Worm (Caenorhabditis elegans) whole organism, young adult: ENCODE data around the gene R148.8.
A peak's percentile ranks its signal among the peaks of the same experiment; 100 is the strongest.

Experiments
- B0336.3 ChIP-seq: fragments of 200-800 bp; sonication (Bioruptor generic); IDR thresholded peaks from 2 replicates; pipeline ENCODE4 v1.3.6; 2022; ENCODE audit warnings: missing genetic modification characterization, missing compliant biosample characterization
- C17E4.6 ChIP-seq: fragments of 200-800 bp; sonication (Bioruptor generic); IDR thresholded peaks from 2 replicates; pipeline ENCODE4 v1.3.6; 2022; ENCODE audit warnings: missing genetic modification reagents, missing genetic modification characterization, missing compliant biosample characterization
- F10E7.11 ChIP-seq: sonication (generic microtip); optimal IDR thresholded peaks from 2 replicates; lab custom pipeline; 2017; ENCODE audit warnings: mild to moderate bottlenecking, missing genetic modification characterization, moderate library complexity, missing compliant biosample characterization
- F33H1.4 ChIP-seq: fragments of 200-800 bp; sonication (Bioruptor generic); IDR thresholded peaks from 2 replicates; pipeline ENCODE4 v1.3.6; 2022; ENCODE audit warnings: missing genetic modification reagents, missing genetic modification characterization, missing compliant biosample characterization
- F37B4.10 ChIP-seq: fragments of 200-800 bp; sonication (Bioruptor generic); IDR thresholded peaks from 2 replicates; pipeline ENCODE4 v1.3.6; 2022; ENCODE audit warnings: missing genetic modification characterization, missing compliant biosample characterization
- F49E8.2 ChIP-seq: sonication (generic microtip); optimal IDR thresholded peaks from 3 replicates; lab custom pipeline; 2017; ENCODE audit warnings: missing genetic modification characterization, mild to moderate bottlenecking, missing compliant biosample characterization, antibody characterized with exemption, moderate library complexity; ENCODE audit not compliant: insufficient read depth
- F52B5.7 ChIP-seq: sonication (generic microtip); optimal IDR thresholded peaks from 2 replicates; lab custom pipeline; 2016; ENCODE audit warnings: mild to moderate bottlenecking, missing genetic modification characterization, missing compliant biosample characterization
- F55B11.4 ChIP-seq: sonication (generic microtip); optimal IDR thresholded peaks from 2 replicates; lab custom pipeline; 2016; ENCODE audit warnings: missing compliant biosample characterization, missing genetic modification characterization, borderline replicate concordance; ENCODE audit not compliant: insufficient read depth
- F57A8.1 ChIP-seq: fragments of 200-800 bp; sonication (Bioruptor generic); optimal IDR thresholded peaks from 2 replicates; lab custom pipeline; 2018; ENCODE audit warnings: mild to moderate bottlenecking, missing genetic modification characterization, moderate library complexity, missing compliant biosample characterization
- T26A5.8 ChIP-seq: sonication (generic microtip); optimal IDR thresholded peaks from 2 replicates; lab custom pipeline; 2016; ENCODE audit warnings: missing genetic modification characterization, missing compliant biosample characterization
- Y53G8AR.9 ChIP-seq: fragments of 200-800 bp; sonication (Bioruptor generic); conservative IDR thresholded peaks from 2 replicates; pipeline ENCODE4 v1.3.6; 2022; ENCODE audit warnings: missing genetic modification reagents, missing genetic modification characterization, missing compliant biosample characterization
- ZK185.1 ChIP-seq: sonication (generic microtip); optimal IDR thresholded peaks from 2 replicates; lab custom pipeline; 2016; ENCODE audit warnings: mild to moderate bottlenecking, missing genetic modification characterization, missing compliant biosample characterization; ENCODE audit not compliant: poor library complexity, severe bottlenecking
- aptf-2 ChIP-seq: fragments of 200-800 bp; sonication (Bioruptor generic); conservative IDR thresholded peaks from 2 replicates; pipeline ENCODE4 v1.3.6; 2022; ENCODE audit warnings: missing genetic modification reagents, missing genetic modification characterization, missing compliant biosample characterization
- atf-7 ChIP-seq: sonication (generic microtip); optimal IDR thresholded peaks from 2 replicates; lab custom pipeline; 2017; ENCODE audit warnings: mild to moderate bottlenecking, missing genetic modification characterization, missing compliant biosample characterization
- attf-5 ChIP-seq: fragments of 200-800 bp; sonication (Bioruptor generic); optimal IDR thresholded peaks from 2 replicates; lab custom pipeline; 2018; ENCODE audit warnings: mild to moderate bottlenecking, missing genetic modification characterization, missing compliant biosample characterization
- attf-6 ChIP-seq: fragments of 200-800 bp; sonication (Bioruptor generic); IDR thresholded peaks from 2 replicates; pipeline ENCODE4 v1.3.6; 2022; ENCODE audit warnings: missing genetic modification reagents, missing genetic modification characterization, missing compliant biosample characterization
- cebp-2 ChIP-seq: fragments of 200-800 bp; sonication (Bioruptor generic); IDR thresholded peaks from 2 replicates; pipeline ENCODE4 v1.3.6; 2022; ENCODE audit warnings: missing genetic modification characterization, missing compliant biosample characterization
- ceh-27 ChIP-seq: fragments of 200-800 bp; sonication (Bioruptor generic); optimal IDR thresholded peaks from 2 replicates; lab custom pipeline; 2018; ENCODE audit warnings: mild to moderate bottlenecking, missing genetic modification characterization, moderate library complexity, missing compliant biosample characterization
- ceh-91 ChIP-seq: fragments of 200-800 bp; sonication (Bioruptor generic); IDR thresholded peaks from 2 replicates; pipeline ENCODE4 v1.3.6; 2022; ENCODE audit warnings: missing genetic modification reagents, missing genetic modification characterization, missing compliant biosample characterization
- chd-7 ChIP-seq: sonication (generic microtip); optimal IDR thresholded peaks from 2 replicates; lab custom pipeline; 2016; ENCODE audit warnings: mild to moderate bottlenecking, missing genetic modification characterization, moderate library complexity, missing compliant biosample characterization
- dox-1 ChIP-seq: fragments of 200-800 bp; sonication (Bioruptor generic); IDR thresholded peaks from 2 replicates; pipeline ENCODE4 v1.3.6; 2022; ENCODE audit warnings: missing genetic modification reagents, missing genetic modification characterization, missing compliant biosample characterization
- efl-1 ChIP-seq: fragments of 150-350 bp; optimal IDR thresholded peaks from 2 replicates; lab custom pipeline; 2014; ENCODE audit warnings: missing biosample characterization, missing genetic modification reagents, missing genetic modification characterization
- egl-44 ChIP-seq: fragments of 200-800 bp; sonication (Bioruptor generic); IDR thresholded peaks from 2 replicates; pipeline ENCODE4 v1.3.6; 2022; ENCODE audit warnings: missing genetic modification reagents, missing genetic modification characterization, missing compliant biosample characterization
- gei-17 ChIP-seq: fragments of 200-800 bp; sonication (Bioruptor generic); optimal IDR thresholded peaks from 2 replicates; lab custom pipeline; 2018; ENCODE audit warnings: mild to moderate bottlenecking, missing genetic modification characterization, missing compliant biosample characterization
- him-1 ChIP-seq: sonication (generic microtip); optimal IDR thresholded peaks from 2 replicates; lab custom pipeline; 2016; ENCODE audit warnings: missing genotype, missing genetic modification reagents, missing genetic modification characterization, missing compliant biosample characterization
- hlh-12 ChIP-seq: sonication (generic microtip); optimal IDR thresholded peaks from 2 replicates; lab custom pipeline; 2016; ENCODE audit warnings: missing genetic modification characterization, missing compliant biosample characterization
- hmg-1.2 ChIP-seq: fragments of 200-800 bp; sonication (Bioruptor generic); IDR thresholded peaks from 2 replicates; pipeline ENCODE4 v1.3.6; 2022; ENCODE audit warnings: missing genetic modification reagents, missing genetic modification characterization, missing compliant biosample characterization
- hsf-1 ChIP-seq: fragments of 200-800 bp; sonication (Bioruptor generic); IDR thresholded peaks from 2 replicates; pipeline ENCODE4 v1.3.6; 2022; ENCODE audit warnings: missing genetic modification reagents, missing genetic modification characterization, missing compliant biosample characterization
- lag-1 ChIP-seq: fragments of 200-800 bp; sonication (Bioruptor generic); IDR thresholded peaks from 2 replicates; pipeline ENCODE4 v1.3.6; 2022; ENCODE audit warnings: missing genetic modification reagents, missing genetic modification characterization, missing compliant biosample characterization
- let-607 ChIP-seq, 2 experiments: fragments of 200-800 bp in 1 of 2; sonication (Bioruptor generic) in 1 of 2; sonication (generic microtip) in 1 of 2; optimal IDR thresholded peaks; 2 replicates each; lab custom pipeline; 2016 to 2018; ENCODE audit warnings: mild to moderate bottlenecking in 2 of 2, missing compliant biosample characterization in 2 of 2, missing genetic modification characterization in 2 of 2, moderate library complexity in 2 of 2, missing genotype in 1 of 2
- lin-35 ChIP-seq, 3 experiments: fragments of 150-350 bp in 2 of 3; sonication (generic microtip) in 1 of 3; optimal IDR thresholded peaks; 2 replicates each; lab custom pipeline; 2014 to 2018; ENCODE audit warnings: missing biosample characterization in 3 of 3, missing genetic modification characterization in 3 of 3, missing genetic modification reagents in 3 of 3
- lin-54 ChIP-seq: fragments of 200-800 bp; sonication (Bioruptor generic); optimal IDR thresholded peaks from 2 replicates; lab custom pipeline; 2018; ENCODE audit warnings: mild to moderate bottlenecking, missing genetic modification characterization, missing compliant biosample characterization
- lsl-1 ChIP-seq: fragments of 200-800 bp; sonication (Bioruptor generic); optimal IDR thresholded peaks from 2 replicates; lab custom pipeline; 2018; ENCODE audit warnings: mild to moderate bottlenecking, missing genetic modification characterization, moderate library complexity, missing compliant biosample characterization
- lsy-27 ChIP-seq: sonication (generic microtip); optimal IDR thresholded peaks from 2 replicates; lab custom pipeline; 2017; ENCODE audit warnings: missing genetic modification characterization, mild to moderate bottlenecking, missing compliant biosample characterization, antibody characterized with exemption, missing genotype, borderline replicate concordance; ENCODE audit not compliant: insufficient read depth
- madf-6 ChIP-seq: fragments of 200-800 bp; sonication (Bioruptor generic); IDR thresholded peaks from 2 replicates; pipeline ENCODE4 v1.3.6; 2022; ENCODE audit warnings: missing genetic modification reagents, missing genetic modification characterization, missing compliant biosample characterization
- mes-4 ChIP-seq: sonication (generic microtip); optimal IDR thresholded peaks from 2 replicates; lab custom pipeline; 2016; ENCODE audit warnings: missing genotype, missing genetic modification characterization, missing compliant biosample characterization
- nhr-120 ChIP-seq: fragments of 200-800 bp; sonication (Bioruptor generic); IDR thresholded peaks from 2 replicates; pipeline ENCODE4 v1.3.6; 2022; ENCODE audit warnings: missing genetic modification characterization, missing compliant biosample characterization
- nhr-179 ChIP-seq: sonication (generic microtip); optimal IDR thresholded peaks from 2 replicates; lab custom pipeline; 2016; ENCODE audit warnings: mild to moderate bottlenecking, missing genetic modification characterization, missing compliant biosample characterization
- sdz-38 ChIP-seq: sonication (generic microtip); optimal IDR thresholded peaks from 2 replicates; lab custom pipeline; 2016; ENCODE audit warnings: missing genotype, missing genetic modification characterization, missing compliant biosample characterization
- snpc-1.1 ChIP-seq: sonication (generic microtip); optimal IDR thresholded peaks from 2 replicates; lab custom pipeline; 2017; ENCODE audit warnings: missing genetic modification characterization, mild to moderate bottlenecking, missing compliant biosample characterization, antibody characterized with exemption, moderate library complexity, missing genotype, missing genetic modification reagents; ENCODE audit not compliant: insufficient read depth
- snpc-4 ChIP-seq, 5 experiments: fragments of 150-350 bp in 1 of 5; sonication (generic microtip) in 4 of 5; optimal IDR thresholded peaks; 2 replicates each; lab custom pipeline; 2014 to 2018; ENCODE audit warnings: missing genetic modification characterization in 5 of 5, missing biosample characterization in 3 of 5, antibody characterized with exemption in 2 of 5, mild to moderate bottlenecking in 2 of 5, missing compliant biosample characterization in 2 of 5, missing genotype in 2 of 5, moderate library complexity in 2 of 5, missing genetic modification reagents in 1 of 5
- somi-1 ChIP-seq: fragments of 200-800 bp; sonication (Bioruptor generic); optimal IDR thresholded peaks from 2 replicates; lab custom pipeline; 2018; ENCODE audit warnings: mild to moderate bottlenecking, missing genetic modification characterization, missing compliant biosample characterization
- sptf-2 ChIP-seq: fragments of 200-800 bp; sonication (Bioruptor generic); optimal IDR thresholded peaks from 2 replicates; lab custom pipeline; 2018; ENCODE audit warnings: mild to moderate bottlenecking, missing genetic modification characterization, missing compliant biosample characterization
- unc-130 ChIP-seq: sonication (generic microtip); optimal IDR thresholded peaks from 2 replicates; lab custom pipeline; 2016; ENCODE audit warnings: missing genetic modification reagents, missing genetic modification characterization, missing compliant biosample characterization
- zfh-2 ChIP-seq: fragments of 200-800 bp; sonication (Bioruptor generic); conservative IDR thresholded peaks from 2 replicates; pipeline ENCODE4 v1.3.6; 2022; ENCODE audit warnings: missing genetic modification reagents, missing genetic modification characterization, missing compliant biosample characterization
- ztf-25 ChIP-seq: fragments of 200-800 bp; sonication (Bioruptor generic); IDR thresholded peaks from 2 replicates; pipeline ENCODE4 v1.3.6; 2022; ENCODE audit warnings: missing genetic modification reagents, missing genetic modification characterization, missing compliant biosample characterization
- ztf-26 ChIP-seq: sonication (generic microtip); optimal IDR thresholded peaks from 2 replicates; lab custom pipeline; 2017; ENCODE audit warnings: missing genetic modification characterization, missing compliant biosample characterization
- ztf-6 ChIP-seq: fragments of 200-800 bp; sonication (Bioruptor generic); IDR thresholded peaks from 2 replicates; pipeline ENCODE4 v1.3.6; 2022; ENCODE audit warnings: missing genetic modification reagents, missing genetic modification characterization, missing compliant biosample characterization

The R148.8 gene

DNA sequence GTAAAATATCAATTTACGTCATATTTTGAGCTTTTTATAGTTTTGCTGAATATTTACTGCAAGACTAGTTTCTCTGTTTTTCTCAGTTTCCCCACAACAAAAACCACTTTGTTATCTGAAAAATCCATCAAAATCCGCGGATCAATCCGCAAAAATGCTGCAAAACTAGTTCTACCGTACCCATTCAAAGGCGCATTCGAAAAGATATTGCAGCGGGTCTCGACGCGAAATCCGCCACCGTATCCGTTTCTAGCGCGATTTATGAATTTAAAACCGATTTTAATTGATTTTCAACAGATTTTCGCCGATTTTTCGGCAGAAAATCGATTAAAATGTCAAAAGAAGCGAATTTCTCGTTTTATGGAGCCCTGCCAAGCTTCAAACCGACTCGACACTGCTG is 19.9 kb upstream of the R148.8 start, which contains the start of gene R148.4 (continued):
- TF ChIP-seq lin-54 (GFP tag; lab: Kevin White, UChicago) (peak; percentile 67), sptf-2 (GFP tag; lab: Kevin White, UChicago) (no peak), gei-17 (no peak), F37B4.10 (GFP tag; lab: Robert Waterston, UW) (no peak), efl-1 (GFP tag; lab: Kevin White, UChicago) (peak; percentile 72), F33H1.4 (GFP tag; lab: Robert Waterston, UW) (peak; percentile 97), let-607 (tag; optimal IDR thresholded peaks at IDR 0.05; lab: Kevin White, UChicago) (no peak), attf-6 (GFP tag; lab: Robert Waterston, UW) (no peak), him-1 (peak; percentile 39), F57A8.1 (GFP tag; lab: Kevin White, UChicago) (no peak), F52B5.7 (tag; lab: Kevin White, UChicago) (no peak), snpc-1.1 (tag; lab: Kevin White, UChicago) (no peak), lsl-1 (peak; percentile 98), Y53G8AR.9 (GFP tag; lab: Robert Waterston, UW) (no peak), lag-1 (GFP tag; lab: Robert Waterston, UW) (no peak), egl-44 (GFP tag; lab: Robert Waterston, UW) (no peak), ztf-26 (tag; lab: Kevin White, UChicago) (no peak), hlh-12 (no peak), F10E7.11 (tag; lab: Kevin White, UChicago) (no peak), somi-1 (GFP tag; lab: Kevin White, UChicago) (no peak), F49E8.2 (tag; lab: Kevin White, UChicago) (no peak), dox-1 (peak; percentile 73), ztf-6 (GFP tag; lab: Robert Waterston, UW) (no peak), atf-7 (tag; lab: Kevin White, UChicago) (no peak), cebp-2 (GFP tag; lab: Robert Waterston, UW) (no peak), chd-7 (tag; lab: Kevin White, UChicago) (no peak), T26A5.8 (no peak), attf-5 (GFP tag; lab: Kevin White, UChicago) (no peak), hmg-1.2 (GFP tag; lab: Robert Waterston, UW) (peak; percentile 50), unc-130 (GFP tag; lab: Kevin White, UChicago) (no peak), snpc-4 (GFP tag; optimal IDR thresholded peaks at IDR 0.05; lab: Kevin White, UChicago) (no peak), snpc-4 (tag; optimal IDR thresholded peaks at IDR 0.05; lab: Kevin White, UChicago) (no peak), aptf-2 (GFP tag; lab: Robert Waterston, UW) (no peak), B0336.3 (no peak), lsy-27 (tag; lab: Kevin White, UChicago) (no peak), ceh-91 (GFP tag; lab: Robert Waterston, UW) (peak; percentile 88), ztf-25 (GFP tag; lab: Robert Waterston, UW) (no peak), ZK185.1 (tag; lab: Kevin White, UChicago) (no peak), C17E4.6 (GFP tag; lab: Robert Waterston, UW) (no peak), hsf-1 (GFP tag; lab: Robert Waterston, UW) (0 out of 2 replicates have a peak, but pooled peaks have one; percentile 46), lin-35 (GFP tag; optimal IDR thresholded peaks at IDR 0.05; lab: Kevin White, UChicago) (no peak), mes-4 (tag; lab: Kevin White, UChicago) (no peak), madf-6 (peak; percentile 95), sdz-38 (tag; lab: Kevin White, UChicago) (no peak), zfh-2 (GFP tag; lab: Robert Waterston, UW) (no peak), nhr-120 (GFP tag; lab: Robert Waterston, UW) (no peak), nhr-179 (tag; lab: Kevin White, UChicago) (no peak), F55B11.4 (tag; lab: Kevin White, UChicago) (no peak), ceh-27 (GFP tag; lab: Kevin White, UChicago) (no peak)
